Fruit fly (Drosophila melanogaster) whole organism, wandering third instar larva: Measurements from ENCODE around the gene Cyp28d1.

Experiments
- Abd-B ChIP-seq: fragments of >200 bp; optimal IDR thresholded peaks from 2 replicates; lab custom pipeline; 2017; ENCODE audit warnings: missing biosample characterization, missing genetic modification characterization
- CG32264 ChIP-seq: fragments of 200-800 bp; sonication (Bioruptor generic); optimal IDR thresholded peaks from 2 replicates; lab custom pipeline; 2016; ENCODE audit warnings: missing biosample characterization, missing genetic modification characterization
- CG9705 ChIP-seq: fragments of 200-800 bp; sonication (Bioruptor generic); optimal IDR thresholded peaks from 2 replicates; lab custom pipeline; 2018; ENCODE audit warnings: missing biosample characterization, mild to moderate bottlenecking, missing genetic modification characterization
- HLH106 ChIP-seq: fragments of 200-800 bp; optimal IDR thresholded peaks from 3 replicates; lab custom pipeline; 2019; ENCODE audit warnings: missing biosample characterization, mild to moderate bottlenecking, missing genetic modification characterization, moderate library complexity
- Hr78 ChIP-seq: fragments of >200 bp; optimal IDR thresholded peaks from 2 replicates; lab custom pipeline; 2017; ENCODE audit warnings: missing biosample characterization, missing genetic modification characterization
- Jra ChIP-seq: sonication (Bioruptor generic); optimal IDR thresholded peaks from 2 replicates; lab custom pipeline; 2016; ENCODE audit warnings: missing biosample characterization, missing genetic modification characterization
- OdsH ChIP-seq: fragments of 200-800 bp; sonication (Bioruptor generic); optimal IDR thresholded peaks from 2 replicates; lab custom pipeline; 2016; ENCODE audit warnings: missing biosample characterization, mild to moderate bottlenecking, missing genetic modification characterization
- Sp1 ChIP-seq: fragments of 200-800 bp; sonication (Bioruptor generic); optimal IDR thresholded peaks from 3 replicates; lab custom pipeline; 2019; ENCODE audit warnings: missing biosample characterization, mild to moderate bottlenecking, missing genetic modification characterization, moderate library complexity
- dsf ChIP-seq: sonication (Bioruptor generic); optimal IDR thresholded peaks from 2 replicates; lab custom pipeline; 2016; ENCODE audit warnings: missing biosample characterization, missing genetic modification characterization, borderline replicate concordance
- lola ChIP-seq: fragments of >200 bp; optimal IDR thresholded peaks from 2 replicates; lab custom pipeline; 2017; ENCODE audit warnings: missing biosample characterization, missing genetic modification characterization
- pan ChIP-seq: fragments of >200 bp; optimal IDR thresholded peaks from 2 replicates; lab custom pipeline; 2017
- psq ChIP-seq: fragments of 200-800 bp; sonication (Bioruptor generic); optimal IDR thresholded peaks from 3 replicates; lab custom pipeline; 2017; ENCODE audit warnings: missing biosample characterization, mild to moderate bottlenecking, missing genetic modification characterization, moderate library complexity
- sv ChIP-seq: fragments of 200-800 bp; sonication (Bioruptor generic); optimal IDR thresholded peaks from 3 replicates; lab custom pipeline; 2016; ENCODE audit warnings: missing biosample characterization, missing genetic modification characterization
- usp ChIP-seq: fragments of >200 bp; optimal IDR thresholded peaks from 2 replicates; lab custom pipeline; 2017; ENCODE audit warnings: missing biosample characterization, missing genetic modification characterization

DNA sequence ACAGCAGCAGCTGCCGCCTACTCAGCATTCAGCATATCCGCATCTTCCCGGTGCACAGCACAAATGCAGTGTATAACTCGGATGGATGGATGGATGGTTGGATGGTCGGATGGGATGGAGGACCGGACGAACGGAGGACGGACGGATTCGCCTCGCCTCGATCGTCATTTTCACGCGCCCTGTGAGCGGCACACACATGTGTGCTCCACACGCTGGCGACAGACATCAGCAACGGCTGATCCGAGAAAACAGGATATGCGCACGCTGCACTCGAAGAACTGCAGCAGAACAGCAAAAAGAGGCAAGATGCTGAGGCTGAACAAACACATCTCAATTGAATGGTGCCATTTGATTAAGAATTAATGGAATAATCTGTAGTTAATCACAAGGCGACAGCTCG is 21.9 kb downstream of the Cyp28d1 start:
- TF ChIP-seq Jra (GFP tag; lab: Kevin White, UChicago) (no peak), lola (no peak), usp (GFP tag; lab: Kevin White, UChicago) (no peak), sv (GFP tag; lab: Kevin White, UChicago) (no peak), Hr78 (GFP tag; lab: Kevin White, UChicago) (no peak), OdsH (GFP tag; lab: Kevin White, UChicago) (no peak), dsf (GFP tag; lab: Kevin White, UChicago) (no peak), CG32264 (GFP tag; lab: Kevin White, UChicago) (no peak), Sp1 (GFP tag; lab: Kevin White, UChicago) (no peak), CG9705 (GFP tag; lab: Kevin White, UChicago) (no peak), psq (GFP tag; lab: Kevin White, UChicago) (no peak), Abd-B (GFP tag; lab: Kevin White, UChicago) (no peak), pan (lab: Kevin White, UChicago) (no peak), HLH106 (tag; lab: Kevin White, UChicago) (no peak)
